Worm (Caenorhabditis elegans) whole organism, L4 larva: ENCODE data around the gene Y105C5A.13.

ENCODE experiments used
- F37D6.2 ChIP-seq: sonication (generic microtip); optimal IDR thresholded peaks from 2 replicates; lab custom pipeline; 2016; ENCODE audit warnings: mild to moderate bottlenecking, missing genetic modification characterization, missing compliant biosample characterization
- Y48G9A.11 ChIP-seq: fragments of 200-800 bp; sonication (Bioruptor generic); IDR thresholded peaks from 2 replicates; pipeline ENCODE4 v1.3.6; 2022; ENCODE audit warnings: missing genetic modification reagents, missing genetic modification characterization, missing compliant biosample characterization
- ZK337.2 ChIP-seq: fragments of 200-800 bp; sonication (Bioruptor generic); IDR thresholded peaks from 2 replicates; pipeline ENCODE4 v1.3.6; 2022; ENCODE audit warnings: missing genetic modification reagents, missing genetic modification characterization, missing compliant biosample characterization
- ZK546.5 ChIP-seq, 2 experiments: sonication (generic microtip); optimal IDR thresholded peaks; 2 replicates each; lab custom pipeline; 2017; ENCODE audit warnings: missing biosample characterization in 2 of 2, missing genetic modification characterization in 2 of 2
- aha-1 ChIP-seq: fragments of 150-350 bp; peaks from one replicate; lab custom pipeline; 2014; ENCODE audit warnings: missing biosample characterization, missing genetic modification characterization
- ceh-28 ChIP-seq: fragments of 150-350 bp; optimal IDR thresholded peaks from 2 replicates; lab custom pipeline; 2014; ENCODE audit warnings: missing biosample characterization, missing genetic modification reagents, missing genetic modification characterization
- ceh-44 ChIP-seq: fragments of 200-800 bp; sonication (Bioruptor generic); IDR thresholded peaks from 2 replicates; pipeline ENCODE4 v1.3.6; 2022; ENCODE audit warnings: missing genetic modification reagents, missing genetic modification characterization, missing compliant biosample characterization
- ceh-62 ChIP-seq: sonication (generic microtip); optimal IDR thresholded peaks from 2 replicates; lab custom pipeline; 2017; ENCODE audit warnings: missing biosample characterization, missing genetic modification characterization
- ces-1 ChIP-seq: fragments of 150-350 bp; sonication (generic microtip); optimal IDR thresholded peaks from 4 replicates; lab custom pipeline; 2014; ENCODE audit warnings: missing biosample characterization, missing genetic modification reagents, missing genetic modification characterization
- daf-16 ChIP-seq, 3 experiments: sonication (generic microtip); optimal IDR thresholded peaks; 2 replicates each; lab custom pipeline; 2016 to 2017; ENCODE audit warnings: missing genetic modification characterization in 3 of 3, missing genetic modification reagents in 3 of 3, mild to moderate bottlenecking in 2 of 3, missing compliant biosample characterization in 2 of 3, missing biosample characterization in 1 of 3, moderate library complexity in 1 of 3
- daf-8 ChIP-seq: fragments of 200-800 bp; sonication (Bioruptor generic); IDR thresholded peaks from 2 replicates; pipeline ENCODE4 v1.3.6; 2022; ENCODE audit warnings: missing genetic modification characterization, missing compliant biosample characterization
- dmd-8 ChIP-seq: fragments of 200-800 bp; sonication (Bioruptor generic); IDR thresholded peaks from 2 replicates; pipeline ENCODE4 v1.3.6; 2022; ENCODE audit warnings: missing genetic modification characterization, missing compliant biosample characterization
- dve-1 ChIP-seq: sonication (generic microtip); optimal IDR thresholded peaks from 2 replicates; lab custom pipeline; 2017; ENCODE audit warnings: antibody characterized with exemption, mild to moderate bottlenecking, missing genetic modification characterization, missing compliant biosample characterization; ENCODE audit not compliant: insufficient read depth
- egl-27 ChIP-seq: sonication (generic microtip); optimal IDR thresholded peaks from 3 replicates; lab custom pipeline; 2017; ENCODE audit warnings: missing biosample characterization, missing genetic modification reagents, missing genetic modification characterization
- egl-43 ChIP-seq: fragments of 200-800 bp; sonication (Bioruptor generic); IDR thresholded peaks from 2 replicates; pipeline ENCODE4 v1.3.6; 2022; ENCODE audit warnings: missing genetic modification reagents, missing genetic modification characterization, missing compliant biosample characterization
- fos-1 ChIP-seq: fragments of 150-350 bp; optimal IDR thresholded peaks from 2 replicates; lab custom pipeline; 2014; ENCODE audit warnings: missing biosample characterization, missing genetic modification characterization
- hif-1 ChIP-seq, 2 experiments: sonication (generic microtip); optimal IDR thresholded peaks; 2 replicates each; lab custom pipeline; 2016 to 2017; ENCODE audit warnings: missing compliant biosample characterization in 2 of 2, missing genetic modification characterization in 2 of 2, missing genetic modification reagents in 2 of 2, missing genotype in 2 of 2, mild to moderate bottlenecking in 1 of 2
- lin-38 ChIP-seq: fragments of 200-800 bp; sonication (Bioruptor generic); IDR thresholded peaks from 2 replicates; pipeline ENCODE4 v1.3.6; 2022; ENCODE audit warnings: missing genetic modification reagents, missing genetic modification characterization, missing compliant biosample characterization
- lin-39 ChIP-seq: fragments of 150-350 bp; optimal IDR thresholded peaks from 2 replicates; lab custom pipeline; 2014; ENCODE audit warnings: missing biosample characterization, missing genetic modification reagents, missing genetic modification characterization
- lsy-2 ChIP-seq, 2 experiments: fragments of 150-350 bp in 1 of 2; sonication (generic microtip) in 1 of 2; optimal IDR thresholded peaks; 2 replicates each; lab custom pipeline; 2014 to 2017; ENCODE audit warnings: missing biosample characterization in 2 of 2, missing genetic modification characterization in 2 of 2
- madf-5 ChIP-seq, 2 experiments: fragments of 200-800 bp; sonication (Bioruptor generic); IDR thresholded peaks; 2 replicates each; pipeline ENCODE4 v1.3.6; 2022; ENCODE audit warnings: missing compliant biosample characterization in 2 of 2, missing genetic modification characterization in 2 of 2
- mep-1 ChIP-seq: fragments of 150-350 bp; sonication (generic microtip); optimal IDR thresholded peaks from 3 replicates; lab custom pipeline; 2014; ENCODE audit warnings: missing biosample characterization, missing genetic modification characterization
- mxl-2 ChIP-seq: fragments of 200-800 bp; sonication (Bioruptor generic); conservative IDR thresholded peaks from 2 replicates; pipeline ENCODE4 v1.3.6; 2022; ENCODE audit warnings: missing genetic modification reagents, missing genetic modification characterization, missing compliant biosample characterization
- mxl-3 ChIP-seq: fragments of 200-800 bp; sonication (Bioruptor generic); optimal IDR thresholded peaks from 2 replicates; lab custom pipeline; 2018; ENCODE audit warnings: mild to moderate bottlenecking, missing genetic modification characterization, missing compliant biosample characterization
- nhr-102 ChIP-seq: sonication (generic microtip); optimal IDR thresholded peaks from 2 replicates; lab custom pipeline; 2016; ENCODE audit warnings: mild to moderate bottlenecking, missing genetic modification characterization, moderate library complexity, missing compliant biosample characterization
- nhr-6 ChIP-seq: fragments of 150-350 bp; optimal IDR thresholded peaks from 2 replicates; lab custom pipeline; 2014; ENCODE audit warnings: missing biosample characterization, missing genetic modification characterization
- nhr-77 ChIP-seq: fragments of 150-350 bp; optimal IDR thresholded peaks from 2 replicates; lab custom pipeline; 2014; ENCODE audit warnings: missing biosample characterization, missing genetic modification characterization
- php-3 ChIP-seq: fragments of 200-800 bp; sonication (Bioruptor generic); IDR thresholded peaks from 2 replicates; pipeline ENCODE4 v1.3.6; 2022; ENCODE audit warnings: missing genetic modification reagents, missing genetic modification characterization, missing compliant biosample characterization
- pqm-1 ChIP-seq: sonication (generic microtip); optimal IDR thresholded peaks from 2 replicates; lab custom pipeline; 2017; ENCODE audit warnings: missing biosample characterization, missing genetic modification characterization
- saeg-2 ChIP-seq: fragments of 200-800 bp; sonication (Bioruptor generic); IDR thresholded peaks from 2 replicates; pipeline ENCODE4 v1.3.6; 2022; ENCODE audit warnings: missing genetic modification reagents, missing genetic modification characterization, missing compliant biosample characterization
- set-16 ChIP-seq: fragments of 200-800 bp; sonication (Bioruptor generic); IDR thresholded peaks from 2 replicates; pipeline ENCODE4 v1.3.6; 2022; ENCODE audit warnings: missing genetic modification reagents, missing genetic modification characterization, missing compliant biosample characterization
- skn-1 ChIP-seq: fragments of 150-350 bp; optimal IDR thresholded peaks from 2 replicates; lab custom pipeline; 2014; ENCODE audit warnings: missing biosample characterization, missing genetic modification characterization
- snpc-1.2 ChIP-seq: fragments of 200-800 bp; sonication (Bioruptor generic); IDR thresholded peaks from 2 replicates; pipeline ENCODE4 v1.3.6; 2022; ENCODE audit warnings: missing genetic modification reagents, missing genetic modification characterization, missing compliant biosample characterization
- spr-3 ChIP-seq: fragments of 200-800 bp; sonication (Bioruptor generic); optimal IDR thresholded peaks from 2 replicates; lab custom pipeline; 2018; ENCODE audit warnings: mild to moderate bottlenecking, missing genetic modification characterization, missing compliant biosample characterization
- unc-39 ChIP-seq: sonication (generic microtip); optimal IDR thresholded peaks from 2 replicates; lab custom pipeline; 2017; ENCODE audit warnings: missing biosample characterization, missing genetic modification characterization
- unc-62 ChIP-seq, 3 experiments: fragments of 150-350 bp in 1 of 3; sonication (generic microtip); optimal IDR thresholded peaks in 2 of 3; peaks in 1 of 3; 1 replicate in 1 of 3; 2 replicates in 2 of 3; lab custom pipeline; 2014 to 2017; ENCODE audit warnings: missing biosample characterization in 3 of 3, missing genetic modification characterization in 3 of 3, missing genetic modification reagents in 3 of 3, missing genotype in 1 of 3
- vab-7 ChIP-seq: fragments of 200-800 bp; sonication (Bioruptor generic); IDR thresholded peaks from 2 replicates; pipeline ENCODE4 v1.3.6; 2022; ENCODE audit warnings: missing genetic modification reagents, missing genetic modification characterization, missing compliant biosample characterization
- zip-11 ChIP-seq: fragments of 200-800 bp; sonication (Bioruptor generic); IDR thresholded peaks from 2 replicates; pipeline ENCODE4 v1.3.6; 2022; ENCODE audit warnings: missing genetic modification characterization, missing compliant biosample characterization
- zip-2 ChIP-seq: fragments of 150-350 bp; optimal IDR thresholded peaks from 2 replicates; lab custom pipeline; 2014; ENCODE audit warnings: missing biosample characterization, missing genetic modification characterization

Y105C5A.13 gene

DNA sequence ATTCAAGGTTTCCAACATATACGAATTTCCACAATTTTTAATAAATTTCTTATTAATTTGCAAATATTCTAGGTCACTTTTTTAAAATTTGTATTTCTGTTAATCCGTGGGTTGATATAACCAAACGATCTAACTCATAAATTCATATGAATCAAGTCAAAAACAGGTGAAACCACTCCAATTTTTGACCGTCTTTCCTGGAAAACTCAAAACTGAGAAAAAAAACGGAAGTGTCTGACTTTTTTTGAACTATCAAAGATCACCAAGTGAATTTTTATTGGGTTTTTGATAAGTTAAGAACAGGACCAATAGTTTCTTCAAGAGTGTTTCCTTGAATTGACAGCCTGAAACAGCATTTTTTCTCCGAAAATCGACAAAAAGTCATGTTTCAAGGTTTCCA lies 46.8 kb downstream of the Y105C5A.13 start:
- TF ChIP-seq saeg-2 (GFP tag; lab: Robert Waterston, UW) (no peak), php-3 (GFP tag; lab: Robert Waterston, UW) (no peak), nhr-102 (tag; lab: Kevin White, UChicago) (no peak), daf-16 (GFP tag; optimal IDR thresholded peaks at IDR 0.05; lab: Kevin White, UChicago) (no peak), daf-16 (tag; optimal IDR thresholded peaks at IDR 0.05; lab: Kevin White, UChicago) (no peak), ceh-28 (tag; lab: Kevin White, UChicago) (no peak), nhr-6 (no peak), unc-62 (GFP tag; optimal IDR thresholded peaks at IDR 0.05 in 1 of 2; lab: Kevin White, UChicago) (no peak), unc-62 (tag; optimal IDR thresholded peaks at IDR 0.05; lab: Kevin White, UChicago) (no peak)

DNA sequence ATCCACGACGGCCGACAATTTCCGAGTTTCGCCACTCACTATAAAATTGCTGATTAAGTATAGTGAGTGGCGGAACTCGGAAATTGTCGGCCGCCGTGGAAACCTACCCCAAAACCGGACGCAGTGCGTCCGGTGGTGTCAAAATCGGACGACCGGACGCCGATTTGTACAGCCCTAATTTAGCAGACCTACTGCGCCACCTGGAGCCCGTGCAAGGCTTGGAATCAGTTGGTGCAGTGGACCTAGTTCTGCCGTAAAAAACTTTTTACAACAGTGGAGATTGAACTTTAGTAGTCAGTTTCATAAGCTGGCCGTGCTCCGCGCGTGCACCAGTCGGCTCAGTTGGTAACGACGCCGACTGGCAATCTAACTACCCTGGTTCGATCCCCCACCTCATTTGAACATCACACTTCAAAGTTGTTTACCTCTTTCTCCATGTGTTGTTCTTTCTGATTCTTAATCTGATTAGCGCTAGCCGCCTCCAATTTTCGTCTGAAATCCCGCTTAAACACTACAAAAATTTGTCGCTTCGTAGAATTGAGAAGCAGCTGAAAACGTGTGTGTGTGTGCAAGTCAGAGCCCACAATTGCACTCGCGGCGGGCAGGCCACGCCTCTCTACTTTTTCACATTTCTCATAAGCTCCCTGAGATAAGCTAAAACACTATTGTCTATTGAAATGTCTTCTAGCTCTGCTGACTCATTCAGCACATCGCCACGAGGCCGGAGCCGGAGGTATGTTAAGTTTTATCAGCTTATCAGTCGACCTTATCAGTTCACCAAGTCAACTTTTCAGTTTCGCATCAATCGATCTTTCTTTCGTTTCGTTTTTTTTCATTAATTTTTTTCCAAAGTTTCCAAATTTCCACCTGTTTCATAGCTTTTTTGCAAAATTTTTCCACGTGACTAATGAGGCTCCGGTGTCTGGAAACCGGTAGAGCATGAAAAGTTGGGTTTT lies 47.8 kb downstream of the Y105C5A.13 start, which contains the start of gene Y105C5A.15:
Gene Y105C5A.15, plus strand, starts transcription at position 678 of the 956 bp plus-strand sequence.
- TF ChIP-seq ZK337.2 = 0 out of 2 replicates have a peak, but pooled peaks have one; percentile 11
- TF ChIP-seq aha-1 (tag; lab: Kevin White, UChicago) = peak; percentile 73
- TF ChIP-seq pqm-1 = peak; percentile 33
- no peak for TF ChIP-seq lsy-2 (tag; optimal IDR thresholded peaks at IDR 0.05; lab: Kevin White, UChicago)
- TF ChIP-seq mxl-3 (GFP tag; lab: Kevin White, UChicago) = peak; percentile 3
- TF ChIP-seq madf-5 (GFP tag; IDR thresholded peaks at IDR 0.05; lab: Robert Waterston, UW) = no peak
- no peak for TF ChIP-seq daf-16 (GFP tag; optimal IDR thresholded peaks at IDR 0.05; lab: Kevin White, UChicago)
- peak; percentile 2 for TF ChIP-seq daf-16 (tag; optimal IDR thresholded peaks at IDR 0.05; lab: Kevin White, UChicago)
- TF ChIP-seq vab-7 = no peak
- TF ChIP-seq snpc-1.2 = peak; percentile 91
- no peak for TF ChIP-seq dve-1 (tag; lab: Kevin White, UChicago)
- TF ChIP-seq ces-1 (GFP tag; lab: Kevin White, UChicago) = no peak
- no peak for TF ChIP-seq Y48G9A.11

DNA sequence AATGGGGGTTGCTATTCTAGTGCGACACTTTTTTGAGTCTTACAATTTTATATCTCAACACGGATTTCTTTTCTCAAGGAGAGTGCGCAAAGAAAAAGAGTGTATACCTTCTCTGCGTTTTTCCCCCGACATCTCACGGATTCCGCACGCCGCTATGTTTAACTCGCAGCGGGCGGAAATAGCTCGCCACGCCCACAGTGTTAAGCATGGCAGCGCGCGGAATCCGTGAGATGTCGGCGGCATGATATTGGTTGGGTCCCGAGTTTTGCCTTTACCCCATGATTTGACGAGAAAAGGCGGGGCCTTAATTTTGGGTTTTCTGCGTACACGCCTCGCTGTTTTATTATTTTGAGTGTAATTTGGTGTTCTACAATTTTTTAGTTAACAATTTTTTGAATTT lies 50.8 kb downstream of the Y105C5A.13 start:
- peak; percentile 73 for TF ChIP-seq snpc-1.2
- TF ChIP-seq mep-1 (tag; lab: Kevin White, UChicago) = no peak

DNA sequence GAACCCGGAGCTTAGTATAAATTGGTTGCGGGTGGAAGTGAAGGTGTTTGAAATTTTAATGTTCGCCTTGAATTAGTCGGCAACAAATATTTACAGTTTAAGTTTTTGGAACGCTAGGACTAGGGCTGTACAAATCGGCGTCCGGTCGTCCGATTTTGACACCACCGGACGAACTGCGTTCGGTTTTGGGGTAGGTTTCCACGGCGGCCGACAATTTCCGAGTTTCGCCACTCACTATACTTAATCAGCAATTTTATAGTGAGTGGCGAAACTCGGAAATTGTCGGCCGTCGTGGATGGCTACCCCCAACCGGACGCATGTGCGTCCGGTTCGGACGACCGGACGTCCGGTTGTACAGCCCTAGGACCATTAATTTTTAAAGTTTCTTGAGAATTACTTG lies 51.5 kb downstream of the Y105C5A.13 start:
- TF ChIP-seq lin-38 (0 out of 2 replicates have a peak, but pooled peaks have one; percentile 11), snpc-1.2 (peak; percentile 68; the same call in 1 of the 2 replicates)

DNA sequence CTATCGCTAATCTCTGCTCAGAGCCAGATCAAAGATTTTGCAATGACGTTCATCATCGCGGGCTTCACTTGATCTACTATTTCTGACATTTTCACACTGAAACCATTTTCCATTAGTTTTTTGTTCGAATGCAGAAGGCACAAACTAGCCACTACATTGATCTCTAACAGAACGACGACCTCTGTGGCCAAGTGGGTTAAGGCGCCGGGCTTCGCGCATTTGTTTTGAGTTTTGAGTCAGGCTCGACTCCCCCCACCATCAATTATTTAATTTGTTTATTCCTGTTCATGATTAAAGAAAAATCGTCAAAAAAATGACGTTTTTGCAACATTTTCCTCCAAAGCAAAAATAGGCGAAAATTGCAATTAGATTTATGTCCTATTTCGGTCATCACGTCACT lies 52.2 kb downstream of the Y105C5A.13 start:
- TF ChIP-seq ceh-44 (GFP tag; lab: Robert Waterston, UW) = no peak
- peak; percentile 50; the same call in 1 of the 2 replicates for TF ChIP-seq vab-7
- no peak for TF ChIP-seq F37D6.2
- no peak for TF ChIP-seq fos-1
- TF ChIP-seq saeg-2 (GFP tag; lab: Robert Waterston, UW) = no peak
- TF ChIP-seq lsy-2 (tag; optimal IDR thresholded peaks at IDR 0.05; lab: Kevin White, UChicago) = peak in 1 of 2 experiments; percentile 14
- no peak for TF ChIP-seq unc-39 (tag; lab: Kevin White, UChicago)
- TF ChIP-seq ceh-62 (tag; lab: Kevin White, UChicago) = no peak
- TF ChIP-seq daf-8 = no peak
- peak; percentile 49; the same call in 1 of the 2 replicates for TF ChIP-seq ZK337.2
- TF ChIP-seq lin-39 (tag; lab: Kevin White, UChicago) = no peak
- no peak for TF ChIP-seq set-16 (GFP tag; lab: Robert Waterston, UW)
- TF ChIP-seq egl-43 = no peak
- TF ChIP-seq ZK546.5 (tag; optimal IDR thresholded peaks at IDR 0.05; lab: Kevin White, UChicago) = no peak
- TF ChIP-seq mxl-2 (GFP tag; lab: Robert Waterston, UW) = no peak
- peak in 1 of 2 experiments; percentile 21 for TF ChIP-seq hif-1 (tag; optimal IDR thresholded peaks at IDR 0.05; lab: Kevin White, UChicago)
- TF ChIP-seq nhr-102 (tag; lab: Kevin White, UChicago) = no peak
- TF ChIP-seq skn-1 (tag; lab: Kevin White, UChicago) = no peak
- peak; percentile 53; the same call in 1 of the 2 replicates for TF ChIP-seq zip-11 (GFP tag; lab: Robert Waterston, UW)
- no peak for TF ChIP-seq mep-1 (tag; lab: Kevin White, UChicago)
- TF ChIP-seq dmd-8 (GFP tag; lab: Robert Waterston, UW) = peak; percentile 91
- TF ChIP-seq nhr-77 (tag; lab: Kevin White, UChicago) = no peak
- no peak for TF ChIP-seq ces-1 (GFP tag; lab: Kevin White, UChicago)
- peak; percentile 19 for TF ChIP-seq spr-3 (GFP tag; lab: Kevin White, UChicago)
- no peak for TF ChIP-seq unc-62 (GFP tag; optimal IDR thresholded peaks at IDR 0.05 in 1 of 2; lab: Kevin White, UChicago)
- TF ChIP-seq unc-62 (tag; optimal IDR thresholded peaks at IDR 0.05; lab: Kevin White, UChicago) = no peak
- TF ChIP-seq nhr-6 = no peak
- TF ChIP-seq zip-2 = no peak
- TF ChIP-seq egl-27 (tag; lab: Kevin White, UChicago) = no peak
